Fruit fly (Drosophila melanogaster): Measurements from ENCODE around the gene Vm34Ca.

- TF ChIP-seq Mio (GFP tag; optimal IDR thresholded peaks at IDR 0.05), result no peak
- no peak for TF ChIP-seq Dif (GFP tag; optimal IDR thresholded peaks at IDR 0.05; ENCODE audit: partially characterized antibody)
- TF ChIP-seq rgr (GFP tag; optimal IDR thresholded peaks at IDR 0.05), result no peak
Observed at dm6 chr2L:13412219-13412618, 788 bp upstream of the Vm34Ca start, which contains the start of gene Flad2.

All from whole organism, wandering third instar larva.